Worm (Caenorhabditis elegans): Measurements from ENCODE around the gene ZC449.7.

DNA sequence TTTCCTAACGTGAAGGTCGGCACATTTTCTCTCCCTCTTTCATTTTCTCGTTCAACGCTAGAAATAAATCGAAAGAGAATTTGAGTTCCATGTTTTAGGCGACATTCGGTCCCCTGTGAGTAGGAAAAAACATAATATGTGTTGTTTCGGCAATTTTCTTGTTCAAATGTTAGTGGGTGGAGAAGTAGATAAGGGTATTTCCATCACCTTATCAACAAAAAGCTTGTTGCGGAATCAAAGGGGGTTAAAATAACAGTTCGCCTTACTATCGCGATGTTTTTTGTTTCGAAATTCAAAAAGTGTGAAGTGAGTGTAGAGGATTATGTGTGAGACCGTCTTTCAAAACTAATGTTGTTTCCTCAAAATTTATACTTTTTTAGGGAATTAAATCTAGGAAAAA lies 32.3 kb upstream of the ZC449.7 start:
- no peak for TF ChIP-seq ceh-82 (tag; optimal IDR thresholded peaks at IDR 0.05)
- no peak for TF ChIP-seq nhr-25 (tag; optimal IDR thresholded peaks at IDR 0.05)
- no peak for TF ChIP-seq ceh-9 (tag; optimal IDR thresholded peaks at IDR 0.05)
- TF ChIP-seq egl-27 (tag; optimal IDR thresholded peaks at IDR 0.05), result no peak
- TF ChIP-seq elt-3 (tag; optimal IDR thresholded peaks at IDR 0.05), result no peak
- TF ChIP-seq fkh-10 (GFP tag; optimal IDR thresholded peaks at IDR 0.05), result no peak
- no peak for TF ChIP-seq zag-1 (tag; optimal IDR thresholded peaks at IDR 0.05)
- no peak for TF ChIP-seq nhr-12 (tag; optimal IDR thresholded peaks at IDR 0.05)
- no peak for TF ChIP-seq lin-15B (tag; optimal IDR thresholded peaks at IDR 0.05)
- TF ChIP-seq snpc-4 (tag; optimal IDR thresholded peaks at IDR 0.05), result no peak
- no peak for TF ChIP-seq unc-62 (GFP tag; optimal IDR thresholded peaks at IDR 0.05)
- no peak for TF ChIP-seq ama-1 (optimal IDR thresholded peaks at IDR 0.05)
